Fruit fly (Drosophila melanogaster) whole organism, pupa: Measurements from ENCODE around the gene Ac13E.
A peak's percentile ranks its signal among the peaks of the same experiment; 100 is the strongest.

Experiments
- CG12605 ChIP-seq: fragments of 200-800 bp; sonication (Bioruptor generic); IDR thresholded peaks from 2 replicates; pipeline ENCODE4 v1.3.6; 2022; ENCODE audit warnings: missing biosample characterization, missing genetic modification characterization
- CG14655 ChIP-seq: fragments of 200-800 bp; sonication (Bioruptor generic); optimal IDR thresholded peaks from 3 replicates; lab custom pipeline; 2017; ENCODE audit warnings: mild to moderate bottlenecking, missing biosample characterization, missing genetic modification reagents, missing genetic modification characterization
- CG17806 ChIP-seq: fragments of 200-800 bp; sonication (Bioruptor generic); optimal IDR thresholded peaks from 2 replicates; lab custom pipeline; 2018; ENCODE audit warnings: missing biosample characterization, mild to moderate bottlenecking, missing genetic modification characterization, moderate library complexity
- CG4496 ChIP-seq: fragments of 200-800 bp; sonication (Bioruptor generic); IDR thresholded peaks from 3 replicates; pipeline ENCODE4 v1.3.6; 2022; ENCODE audit warnings: missing biosample characterization, missing genetic modification characterization
- EcR ChIP-seq: fragments of 200-800 bp; sonication (Bioruptor generic); optimal IDR thresholded peaks from 3 replicates; lab custom pipeline; 2019; ENCODE audit warnings: missing biosample characterization, missing genetic modification characterization, mild to moderate bottlenecking, moderate library complexity, missing genetic modification reagents
- Pif1A ChIP-seq: fragments of 200-800 bp; sonication (Bioruptor generic); optimal IDR thresholded peaks from 3 replicates; lab custom pipeline; 2016; ENCODE audit warnings: missing biosample characterization, missing genetic modification characterization
- Pif1B ChIP-seq: fragments of 200-800 bp; sonication (Bioruptor generic); optimal IDR thresholded peaks from 3 replicates; lab custom pipeline; 2016; ENCODE audit warnings: missing biosample characterization, missing genetic modification characterization
- fd96Ca ChIP-seq: fragments of 200-800 bp; sonication (Bioruptor generic); IDR thresholded peaks from 3 replicates; pipeline ENCODE4 v1.3.6; 2022; ENCODE audit warnings: missing biosample characterization, missing genetic modification characterization
- gl ChIP-seq: fragments of 200-800 bp; sonication (Bioruptor generic); optimal IDR thresholded peaks from 2 replicates; lab custom pipeline; 2018; ENCODE audit warnings: missing biosample characterization, mild to moderate bottlenecking, missing genetic modification characterization

dm6 chrX:15554256-15554678 is at the start of gene Ac13E:
- TF ChIP-seq fd96Ca (GFP tag; lab: Robert Waterston, UW) (peak; percentile 92), EcR (peak; percentile 22), CG4496 (peak; percentile 90), CG14655 (peak; percentile 93), CG17806 (tag; lab: Kevin White, UChicago) (peak; percentile 82), CG12605 (GFP tag; lab: Robert Waterston, UW) (peak; percentile 66; the same call in 1 of the 2 replicates), gl (tag; lab: Kevin White, UChicago) (peak; percentile 68), Pif1A (GFP tag; lab: Kevin White, UChicago) (peak; percentile 94), Pif1B (peak; percentile 89)
